Worm (Caenorhabditis elegans) whole organism, L3 larva: ENCODE results near the gene rol-8.

Experiments used
- ama-1 ChIP-seq: fragments of 150-350 bp; optimal IDR thresholded peaks from 2 replicates; lab custom pipeline; 2018
- egl-27 ChIP-seq: sonication (generic microtip); optimal IDR thresholded peaks from 4 replicates; lab custom pipeline; 2017; ENCODE audit warnings: missing biosample characterization, missing genetic modification reagents, missing genetic modification characterization
- elt-1 ChIP-seq: fragments of 150-350 bp; optimal IDR thresholded peaks from 2 replicates; lab custom pipeline; 2014; ENCODE audit warnings: missing biosample characterization, missing genetic modification characterization
- elt-2 ChIP-seq: sonication (generic microtip); optimal IDR thresholded peaks from 2 replicates; lab custom pipeline; 2016; ENCODE audit warnings: missing genetic modification reagents, mild to moderate bottlenecking, missing genetic modification characterization, missing compliant biosample characterization
- nhr-28 ChIP-seq: fragments of 150-350 bp; optimal IDR thresholded peaks from 2 replicates; lab custom pipeline; 2014; ENCODE audit warnings: missing biosample characterization, missing genetic modification characterization
- nhr-76 ChIP-seq: fragments of 150-350 bp; sonication (generic microtip); optimal IDR thresholded peaks from 5 replicates; lab custom pipeline; 2014; ENCODE audit warnings: missing biosample characterization, missing genetic modification characterization
- snpc-4 ChIP-seq: fragments of 150-350 bp; optimal IDR thresholded peaks from 2 replicates; lab custom pipeline; 2014; ENCODE audit warnings: missing biosample characterization, missing genetic modification characterization

- TF ChIP-seq snpc-4 (no peak), ama-1 (lab: Kevin White, UChicago) (no peak), nhr-28 (no peak), egl-27 (tag; lab: Kevin White, UChicago) (no peak), elt-1 (tag; lab: Kevin White, UChicago) (no peak), nhr-76 (no peak), elt-2 (tag; lab: Kevin White, UChicago) (no peak)
Measured at ce11 chrII:7574143-7574542, 30.2 kb downstream of the rol-8 start, which contains the start of gene F35D2.2.
